Worm (Caenorhabditis elegans) whole organism, L4 larva: Measurements from ENCODE around the gene gna-1.

Source experiments
- ceh-82 ChIP-seq: sonication (generic microtip); optimal IDR thresholded peaks from 2 replicates; lab custom pipeline; 2017; ENCODE audit warnings: missing biosample characterization, missing genetic modification characterization
- mxl-3 ChIP-seq: fragments of 200-800 bp; sonication (Bioruptor generic); optimal IDR thresholded peaks from 2 replicates; lab custom pipeline; 2018; ENCODE audit warnings: mild to moderate bottlenecking, missing genetic modification characterization, missing compliant biosample characterization
- nhr-10 ChIP-seq: fragments of 150-350 bp; optimal IDR thresholded peaks from 2 replicates; lab custom pipeline; 2014; ENCODE audit warnings: missing biosample characterization, missing genetic modification characterization
- nhr-102 ChIP-seq: sonication (generic microtip); optimal IDR thresholded peaks from 2 replicates; lab custom pipeline; 2016; ENCODE audit warnings: mild to moderate bottlenecking, missing genetic modification characterization, moderate library complexity, missing compliant biosample characterization
- unc-62 ChIP-seq, 3 experiments: fragments of 150-350 bp in 1 of 3; sonication (generic microtip); optimal IDR thresholded peaks in 2 of 3; peaks in 1 of 3; 1 replicate in 1 of 3; 2 replicates in 2 of 3; lab custom pipeline; 2014 to 2017; ENCODE audit warnings: missing biosample characterization in 3 of 3, missing genetic modification characterization in 3 of 3, missing genetic modification reagents in 3 of 3, missing genotype in 1 of 3

ce11 chrV:10355773-10356335, 35.9 kb upstream of the gna-1 start, which contains the start of gene sluh-7:
- no peak for TF ChIP-seq unc-62 (GFP tag; optimal IDR thresholded peaks at IDR 0.05 in 1 of 2; lab: Kevin White, UChicago)
- TF ChIP-seq unc-62 (tag; optimal IDR thresholded peaks at IDR 0.05; lab: Kevin White, UChicago): no peak
- TF ChIP-seq mxl-3 (GFP tag; lab: Kevin White, UChicago): no peak
- no peak for TF ChIP-seq nhr-10 (tag; lab: Kevin White, UChicago)
- TF ChIP-seq ceh-82: no peak
- peak; percentile 66 for TF ChIP-seq nhr-102 (tag; lab: Kevin White, UChicago)
